Fruit fly (Drosophila melanogaster) whole organism, embryonic: ENCODE measurements around the gene CG34353.

Source experiments
- Atf3 ChIP-seq: fragments of 200-800 bp; sonication (Bioruptor generic); optimal IDR thresholded peaks from 3 replicates; lab custom pipeline; 2016; ENCODE audit warnings: missing biosample characterization, missing genetic modification characterization
- CG1024 ChIP-seq: fragments of 200-800 bp; sonication (Bioruptor generic); IDR thresholded peaks from 2 replicates; pipeline ENCODE4 v1.3.6; 2022; ENCODE audit warnings: missing biosample characterization, missing genetic modification characterization
- CG11247 ChIP-seq: fragments of 200-800 bp; sonication (Bioruptor generic); IDR thresholded peaks from 2 replicates; pipeline ENCODE4 v1.3.6; 2022; ENCODE audit warnings: missing biosample characterization, missing genetic modification characterization
- CG11398 ChIP-seq: fragments of 200-800 bp; sonication (Bioruptor generic); optimal IDR thresholded peaks from 2 replicates; lab custom pipeline; 2016; ENCODE audit warnings: missing biosample characterization, missing genetic modification characterization
- CG12071 ChIP-seq: fragments of 200-800 bp; sonication (Bioruptor generic); optimal IDR thresholded peaks from 3 replicates; lab custom pipeline; 2018; ENCODE audit warnings: missing biosample characterization, mild to moderate bottlenecking, missing genetic modification characterization
- CG12942 ChIP-seq: fragments of 200-800 bp; sonication (Bioruptor generic); optimal IDR thresholded peaks from 3 replicates; lab custom pipeline; 2016; ENCODE audit warnings: missing biosample characterization, missing genetic modification characterization
- CG14710 ChIP-seq: fragments of 200-800 bp; sonication (Bioruptor generic); optimal IDR thresholded peaks from 3 replicates; lab custom pipeline; 2019; ENCODE audit warnings: missing biosample characterization, mild to moderate bottlenecking, missing genetic modification characterization, moderate library complexity
- CG16863 ChIP-seq: fragments of 200-800 bp; sonication (Bioruptor generic); optimal IDR thresholded peaks from 3 replicates; lab custom pipeline; 2016; ENCODE audit warnings: missing biosample characterization, missing genetic modification characterization
- CG17361 ChIP-seq: fragments of 200-800 bp; sonication (Bioruptor generic); IDR thresholded peaks from 3 replicates; pipeline ENCODE4 v1.3.6; 2022; ENCODE audit warnings: missing biosample characterization, missing genetic modification characterization
- CG1792 ChIP-seq: fragments of 200-800 bp; sonication (Bioruptor generic); optimal IDR thresholded peaks from 2 replicates; lab custom pipeline; 2016; ENCODE audit warnings: missing biosample characterization, missing genetic modification characterization
- CG2889 ChIP-seq: fragments of 200-800 bp; sonication (Bioruptor generic); IDR thresholded peaks from 3 replicates; pipeline ENCODE4 v1.3.6; 2022; ENCODE audit warnings: missing biosample characterization, missing genetic modification characterization
- CG3163 ChIP-seq: fragments of 200-800 bp; sonication (Bioruptor generic); optimal IDR thresholded peaks from 3 replicates; lab custom pipeline; 2016; ENCODE audit warnings: missing biosample characterization, missing genetic modification characterization
- CG34376 ChIP-seq: fragments of 200-800 bp; sonication (Bioruptor generic); optimal IDR thresholded peaks from 2 replicates; lab custom pipeline; 2018; ENCODE audit warnings: missing biosample characterization, mild to moderate bottlenecking, missing genetic modification characterization
- CG3726 ChIP-seq: fragments of 200-800 bp; sonication (Bioruptor generic); IDR thresholded peaks from 3 replicates; pipeline ENCODE4, ENCODE4 v1.3.6; 2022; ENCODE audit warnings: missing biosample characterization, missing genetic modification characterization
- CG4730 ChIP-seq: fragments of 200-800 bp; sonication (Bioruptor generic); IDR thresholded peaks from 2 replicates; pipeline ENCODE4 v1.3.6; 2022; ENCODE audit warnings: missing biosample characterization, missing genetic modification characterization
- CG6175 ChIP-seq: fragments of 200-800 bp; sonication (Bioruptor generic); IDR thresholded peaks from 3 replicates; pipeline ENCODE4 v1.3.6; 2022; ENCODE audit warnings: missing biosample characterization, missing genetic modification characterization
- CG6791 ChIP-seq: fragments of 200-800 bp; sonication (Bioruptor generic); IDR thresholded peaks from 3 replicates; pipeline ENCODE4 v1.3.6; 2022; ENCODE audit warnings: missing biosample characterization, missing genetic modification characterization; ENCODE audit not compliant: partially characterized antibody
- CG7928 ChIP-seq: fragments of 200-800 bp; sonication (Bioruptor generic); optimal IDR thresholded peaks from 2 replicates; lab custom pipeline; 2017; ENCODE audit warnings: missing biosample characterization, mild to moderate bottlenecking, missing genetic modification characterization
- CG8290 ChIP-seq, 3 experiments: fragments of 200-800 bp; sonication (Bioruptor generic); optimal IDR thresholded peaks; 2 replicates each; lab custom pipeline; 2016 to 2019; ENCODE audit warnings: missing biosample characterization in 3 of 3, missing genetic modification characterization in 3 of 3, mild to moderate bottlenecking in 2 of 3, moderate library complexity in 1 of 3
- CG8944 ChIP-seq: fragments of 200-800 bp; sonication (Bioruptor generic); optimal IDR thresholded peaks from 3 replicates; lab custom pipeline; 2016; ENCODE audit warnings: missing biosample characterization, missing genetic modification characterization
- CG9437 ChIP-seq: fragments of 200-800 bp; sonication (Bioruptor generic); optimal IDR thresholded peaks from 2 replicates; lab custom pipeline; 2018; ENCODE audit warnings: missing biosample characterization, mild to moderate bottlenecking, missing genetic modification characterization
- CG9817 ChIP-seq: fragments of 200-800 bp; sonication (Bioruptor generic); optimal IDR thresholded peaks from 2 replicates; lab custom pipeline; 2018; ENCODE audit warnings: missing biosample characterization, mild to moderate bottlenecking, missing genetic modification characterization, moderate library complexity
- Ets97D ChIP-seq: fragments of 200-800 bp; sonication (Bioruptor generic); optimal IDR thresholded peaks from 3 replicates; lab custom pipeline; 2016; ENCODE audit warnings: missing biosample characterization, missing genetic modification characterization
- Gsc ChIP-seq: fragments of 200-800 bp; sonication (Bioruptor generic); IDR thresholded peaks from 2 replicates; pipeline ENCODE4 v1.3.6; 2022; ENCODE audit warnings: missing biosample characterization, missing genetic modification characterization
- Gug ChIP-seq: fragments of 200-800 bp; sonication (Bioruptor generic); IDR thresholded peaks from 4 replicates; pipeline ENCODE4 v1.3.6; 2022; ENCODE audit warnings: missing biosample characterization, missing genetic modification characterization
- Kr ChIP-seq: fragments of 200-800 bp; sonication (Bioruptor generic); optimal IDR thresholded peaks from 2 replicates; lab custom pipeline; 2017; ENCODE audit warnings: missing biosample characterization, mild to moderate bottlenecking, missing genetic modification characterization
- Max ChIP-seq: fragments of 200-800 bp; sonication (Bioruptor generic); optimal IDR thresholded peaks from 2 replicates; lab custom pipeline; 2016; ENCODE audit warnings: missing biosample characterization, mild to moderate bottlenecking, missing genetic modification characterization
- Med ChIP-seq: fragments of 200-800 bp; sonication (Bioruptor generic); peaks from one replicate; lab custom pipeline; 2016; ENCODE audit warnings: missing biosample characterization, missing genetic modification characterization, mild to moderate bottlenecking, inconsistent platforms, moderate library complexity
- Nf-YB ChIP-seq: fragments of 200-800 bp; sonication (Bioruptor generic); optimal IDR thresholded peaks from 3 replicates; lab custom pipeline; 2019; ENCODE audit warnings: missing biosample characterization, mild to moderate bottlenecking, missing genetic modification characterization, moderate library complexity
- Scr ChIP-seq: fragments of 200-800 bp; sonication (Bioruptor generic); IDR thresholded peaks from 2 replicates; pipeline ENCODE4 v1.3.6; 2022; ENCODE audit warnings: missing biosample characterization, missing genetic modification characterization; ENCODE audit not compliant: partially characterized antibody
- Six4 ChIP-seq: fragments of 200-800 bp; sonication (Bioruptor generic); optimal IDR thresholded peaks from 2 replicates; lab custom pipeline; 2016; ENCODE audit warnings: missing biosample characterization, missing genetic modification characterization
- Sox100B ChIP-seq: fragments of 200-800 bp; sonication (Bioruptor generic); optimal IDR thresholded peaks from 3 replicates; lab custom pipeline; 2018; ENCODE audit warnings: missing biosample characterization, mild to moderate bottlenecking, missing genetic modification characterization
- ase ChIP-seq: fragments of 200-800 bp; sonication (Bioruptor generic); IDR thresholded peaks from 3 replicates; pipeline ENCODE4 v1.3.6; 2022; ENCODE audit warnings: missing biosample characterization, missing genetic modification characterization
- bab2 ChIP-seq: fragments of 200-800 bp; sonication (Bioruptor generic); optimal IDR thresholded peaks from 2 replicates; lab custom pipeline; 2016; ENCODE audit warnings: missing biosample characterization, missing genetic modification characterization
- croc ChIP-seq: fragments of 200-800 bp; sonication (Bioruptor generic); conservative IDR thresholded peaks from 3 replicates; pipeline ENCODE4 v1.3.6; 2022; ENCODE audit warnings: missing biosample characterization, missing genetic modification characterization
- dmrt11E ChIP-seq: fragments of 200-800 bp; sonication (Bioruptor generic); optimal IDR thresholded peaks from 3 replicates; lab custom pipeline; 2018; ENCODE audit warnings: missing biosample characterization, mild to moderate bottlenecking, missing genetic modification characterization, moderate library complexity
- eve ChIP-seq, 2 experiments: fragments of >200 bp; optimal IDR thresholded peaks; 2 replicates each; lab custom pipeline; 2017; ENCODE audit warnings: missing biosample characterization in 2 of 2, missing genetic modification characterization in 2 of 2
- fd96Cb ChIP-seq: fragments of 200-800 bp; sonication (Bioruptor generic); optimal IDR thresholded peaks from 2 replicates; lab custom pipeline; 2018; ENCODE audit warnings: missing biosample characterization, mild to moderate bottlenecking, missing genetic modification characterization, moderate library complexity
- fu2 ChIP-seq: fragments of 200-800 bp; sonication (Bioruptor generic); optimal IDR thresholded peaks from 2 replicates; lab custom pipeline; 2016; ENCODE audit warnings: missing biosample characterization, missing genetic modification characterization
- gfzf ChIP-seq: fragments of 200-800 bp; sonication (Bioruptor generic); optimal IDR thresholded peaks from 2 replicates; lab custom pipeline; 2016; ENCODE audit warnings: missing biosample characterization, mild to moderate bottlenecking, missing genetic modification characterization, moderate library complexity
- hbn ChIP-seq: fragments of 200-800 bp; sonication (Bioruptor generic); IDR thresholded peaks from 2 replicates; pipeline ENCODE4 v1.3.6; 2022; ENCODE audit warnings: missing biosample characterization, missing genetic modification characterization; ENCODE audit not compliant: partially characterized antibody
- jigr1 ChIP-seq: fragments of 200-800 bp; sonication (Bioruptor generic); IDR thresholded peaks from 3 replicates; pipeline ENCODE4 v1.3.6; 2022; ENCODE audit warnings: missing biosample characterization, missing genetic modification characterization
- lola ChIP-seq, 3 experiments: fragments of >200 bp in 2 of 3; fragments of 200-800 bp in 1 of 3; sonication (Bioruptor generic) in 1 of 3; optimal IDR thresholded peaks; 2 replicates each; lab custom pipeline; 2017 to 2019; ENCODE audit warnings: missing biosample characterization in 3 of 3, missing genetic modification characterization in 3 of 3, mild to moderate bottlenecking in 1 of 3, moderate library complexity in 1 of 3
- sc ChIP-seq, 3 experiments: fragments of >200 bp in 2 of 3; fragments of 200-800 bp in 1 of 3; sonication (Bioruptor generic) in 1 of 3; optimal IDR thresholded peaks; 2 replicates in 2 of 3; 3 replicates in 1 of 3; lab custom pipeline; 2017; ENCODE audit warnings: mild to moderate bottlenecking in 1 of 3, missing biosample characterization in 1 of 3, missing genetic modification characterization in 1 of 3, missing genetic modification reagents in 1 of 3
- schlank ChIP-seq: fragments of 200-800 bp; sonication (Bioruptor generic); optimal IDR thresholded peaks from 2 replicates; lab custom pipeline; 2018; ENCODE audit warnings: missing biosample characterization, mild to moderate bottlenecking, missing genetic modification characterization
- stwl ChIP-seq: fragments of 200-800 bp; sonication (Bioruptor generic); optimal IDR thresholded peaks from 3 replicates; lab custom pipeline; 2018; ENCODE audit warnings: missing biosample characterization, mild to moderate bottlenecking, missing genetic modification characterization, moderate library complexity
- zfh1 ChIP-seq: fragments of 200-800 bp; sonication (Bioruptor generic); IDR thresholded peaks from 3 replicates; pipeline ENCODE4 v1.3.6; 2022; ENCODE audit warnings: missing biosample characterization, missing genetic modification characterization

CG34353 gene

DNA sequence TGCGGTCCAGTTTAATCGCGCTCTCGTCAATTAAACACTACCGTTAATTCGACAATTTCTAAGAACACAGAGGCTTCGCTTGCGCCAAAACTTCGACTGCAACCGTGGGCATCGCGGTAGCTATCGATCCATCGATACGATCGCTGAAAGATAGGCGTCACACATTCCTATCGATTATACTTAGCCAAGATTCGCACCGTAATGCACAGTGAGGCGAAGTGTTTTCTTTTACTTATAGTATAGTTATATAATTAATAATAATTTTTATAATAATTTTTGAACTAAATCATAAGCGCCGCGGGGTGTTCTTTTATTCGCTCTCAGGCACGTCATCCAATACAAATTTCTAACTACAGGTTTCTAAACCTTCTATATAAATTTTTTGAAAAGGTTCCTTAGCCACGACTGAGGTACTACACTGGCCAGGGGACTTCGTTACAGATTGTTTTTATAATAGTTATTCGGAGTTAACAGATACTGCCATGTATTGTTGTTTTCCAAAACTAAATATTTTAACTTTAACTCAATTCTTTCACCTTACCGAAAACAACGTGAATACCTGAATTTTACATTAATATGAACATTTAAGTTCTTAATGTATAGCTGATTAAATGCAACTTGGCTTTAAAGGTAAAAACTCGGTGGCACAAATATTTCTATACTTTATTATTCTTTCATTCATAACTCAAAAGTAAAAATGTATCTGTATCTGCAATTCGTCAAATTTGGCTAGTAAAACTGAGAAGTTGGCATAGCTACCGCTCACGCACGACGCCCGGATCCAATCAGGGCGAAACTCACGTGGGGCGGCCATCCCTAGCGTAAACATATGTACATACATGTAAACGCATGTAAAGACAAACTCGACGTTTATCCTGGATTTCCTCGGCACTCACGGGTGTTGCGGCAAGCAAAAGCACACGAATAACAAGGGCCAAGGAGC, 32.4 kb upstream of the CG34353 start, which contains the start of the genes NSD and BOD1 (continued):
- TF ChIP-seq CG9437 (GFP tag; lab: Kevin White, UChicago) (peak; percentile 54), jigr1 (GFP tag; lab: Robert Waterston, UW) (peak; percentile 25; the same call in 1 of the 3 replicates), Max (GFP tag; lab: Kevin White, UChicago) (no peak), dmrt11E (tag; lab: Kevin White, UChicago) (peak; percentile 44), CG8944 (GFP tag; lab: Kevin White, UChicago) (no peak), Nf-YB (GFP tag; lab: Kevin White, UChicago) (no peak), croc (GFP tag; lab: Robert Waterston, UW) (peak; percentile 33; the same call in 2 of the 3 replicates), CG11247 (GFP tag; lab: Robert Waterston, UW) (peak; percentile 76), bab2 (GFP tag; lab: Kevin White, UChicago) (no peak), eve (GFP tag; optimal IDR thresholded peaks at IDR 0.05; lab: Kevin White, UChicago) (no peak), Gug (GFP tag; lab: Robert Waterston, UW) (peak; percentile 82), stwl (tag; lab: Kevin White, UChicago) (peak; percentile 39), hbn (GFP tag; lab: Robert Waterston, UW) (peak; percentile 86), sc (optimal IDR thresholded peaks at IDR 0.05; lab: Kevin White, UChicago) (no peak), sc (GFP tag; optimal IDR thresholded peaks at IDR 0.05; lab: Kevin White, UChicago) (no peak), CG1024 (0 out of 2 replicates have a peak, but pooled peaks have one; percentile 46), CG6175 (peak; percentile 79), CG14710 (tag; lab: Kevin White, UChicago) (peak; percentile 61), Med (GFP tag; lab: Kevin White, UChicago) (peak; percentile 85), CG16863 (GFP tag; lab: Kevin White, UChicago) (no peak), Atf3 (GFP tag; lab: Kevin White, UChicago) (no peak), CG34376 (GFP tag; lab: Kevin White, UChicago) (no peak), CG3726 (peak; percentile 50; the same call in 1 of the 3 replicates), ase (GFP tag; lab: Robert Waterston, UW) (peak; percentile 74), Six4 (GFP tag; lab: Kevin White, UChicago) (peak; percentile 43), CG12942 (GFP tag; lab: Kevin White, UChicago) (peak; percentile 15), Sox100B (GFP tag; lab: Kevin White, UChicago) (no peak), CG17361 (GFP tag; lab: Robert Waterston, UW) (peak; percentile 87; the same call in 2 of the 3 replicates), CG11398 (GFP tag; lab: Kevin White, UChicago) (no peak), fd96Cb (tag; lab: Kevin White, UChicago) (peak; percentile 10), lola (GFP tag; optimal IDR thresholded peaks at IDR 0.05; lab: Kevin White, UChicago) (peak in 1 of 3 experiments; percentile 19), CG9817 (tag; lab: Kevin White, UChicago) (peak; percentile 60), fu2 (GFP tag; lab: Kevin White, UChicago) (no peak), CG3163 (GFP tag; lab: Kevin White, UChicago) (no peak), zfh1 (peak; percentile 70; the same call in 1 of the 3 replicates), CG6791 (peak; percentile 98), CG4730 (GFP tag; lab: Robert Waterston, UW) (0 out of 2 replicates have a peak, but pooled peaks have one; percentile 23), Ets97D (GFP tag; lab: Kevin White, UChicago) (peak; percentile 35), Scr (peak; percentile 85), gfzf (GFP tag; lab: Kevin White, UChicago) (peak; percentile 13), Gsc (GFP tag; lab: Robert Waterston, UW) (no peak), CG7928 (GFP tag; lab: Kevin White, UChicago) (peak; percentile 1), Kr (no peak), schlank (peak; percentile 25), CG1792 (no peak), CG12071 (GFP tag; lab: Kevin White, UChicago) (no peak), CG2889 (GFP tag; lab: Robert Waterston, UW) (0 out of 3 replicates have a peak, but pooled peaks have one; percentile 48), CG8290 (GFP tag; optimal IDR thresholded peaks at IDR 0.05; lab: Kevin White, UChicago) (no peak), CG8290 (tag; optimal IDR thresholded peaks at IDR 0.05; lab: Kevin White, UChicago) (no peak)
